Worm (Caenorhabditis elegans) whole organism, L1 larva: ENCODE measurements around the gene ZK1321.1.

ENCODE experiments used
- C34B4.2 ChIP-seq: sonication (generic microtip); optimal IDR thresholded peaks from 2 replicates; lab custom pipeline; 2017; ENCODE audit warnings: mild to moderate bottlenecking, missing genetic modification characterization, missing compliant biosample characterization
- aha-1 ChIP-seq: fragments of 150-350 bp; optimal IDR thresholded peaks from 2 replicates; lab custom pipeline; 2014; ENCODE audit warnings: missing biosample characterization, missing genetic modification characterization
- alr-1 ChIP-seq: fragments of 200-800 bp; sonication (Bioruptor generic); optimal IDR thresholded peaks from 2 replicates; lab custom pipeline; 2018; ENCODE audit warnings: borderline replicate concordance, mild to moderate bottlenecking, missing genetic modification characterization, missing compliant biosample characterization
- aly-2 ChIP-seq: fragments of 150-350 bp; optimal IDR thresholded peaks from 2 replicates; lab custom pipeline; 2014; ENCODE audit warnings: missing biosample characterization, missing genetic modification characterization
- blmp-1 ChIP-seq: fragments of 150-350 bp; optimal IDR thresholded peaks from 2 replicates; lab custom pipeline; 2014; ENCODE audit warnings: missing biosample characterization, missing genetic modification characterization
- ceh-8 ChIP-seq: fragments of 200-800 bp; sonication (Bioruptor generic); optimal IDR thresholded peaks from 2 replicates; lab custom pipeline; 2018; ENCODE audit warnings: mild to moderate bottlenecking, missing genetic modification characterization, moderate library complexity, missing compliant biosample characterization
- ceh-88 ChIP-seq: fragments of 200-800 bp; sonication (Bioruptor generic); IDR thresholded peaks from 2 replicates; pipeline ENCODE4 v1.3.6; 2022; ENCODE audit warnings: missing genetic modification characterization, missing compliant biosample characterization
- ceh-90 ChIP-seq: sonication (generic microtip); optimal IDR thresholded peaks from 2 replicates; lab custom pipeline; 2016; ENCODE audit warnings: missing genetic modification characterization, missing compliant biosample characterization
- ces-1 ChIP-seq: fragments of 150-350 bp; optimal IDR thresholded peaks from 2 replicates; lab custom pipeline; 2014; ENCODE audit warnings: missing biosample characterization, missing genetic modification reagents, missing genetic modification characterization
- dpl-1 ChIP-seq, 3 experiments: fragments of 150-350 bp in 2 of 3; sonication (generic microtip) in 1 of 3; optimal IDR thresholded peaks; 2 replicates each; lab custom pipeline; 2014 to 2017; ENCODE audit warnings: missing biosample characterization in 3 of 3, missing genetic modification characterization in 3 of 3, missing genetic modification reagents in 3 of 3
- dsc-1 ChIP-seq: sonication (generic microtip); optimal IDR thresholded peaks from 2 replicates; lab custom pipeline; 2016; ENCODE audit warnings: mild to moderate bottlenecking, missing genetic modification characterization, missing compliant biosample characterization
- efl-1 ChIP-seq, 4 experiments: fragments of 150-350 bp; optimal IDR thresholded peaks in 3 of 4; peaks in 1 of 4; 1 replicate in 1 of 4; 2 replicates in 3 of 4; lab custom pipeline; 2014; ENCODE audit warnings: missing biosample characterization in 2 of 4, missing genetic modification characterization in 2 of 4, missing genetic modification reagents in 2 of 4
- egl-13 ChIP-seq: sonication (generic microtip); optimal IDR thresholded peaks from 2 replicates; lab custom pipeline; 2016; ENCODE audit warnings: missing genotype, missing genetic modification reagents, missing genetic modification characterization, missing compliant biosample characterization
- elt-2 ChIP-seq: sonication (generic microtip); optimal IDR thresholded peaks from 2 replicates; lab custom pipeline; 2016; ENCODE audit warnings: missing genetic modification characterization, mild to moderate bottlenecking, inconsistent platforms, missing compliant biosample characterization, missing genetic modification reagents
- elt-3 ChIP-seq, 6 experiments: fragments of 150-350 bp in 1 of 6; sonication (generic microtip); optimal IDR thresholded peaks; 2 replicates each; lab custom pipeline; 2017 to 2018; ENCODE audit warnings: missing biosample characterization in 6 of 6, missing genetic modification characterization in 6 of 6, inconsistent platforms in 1 of 6
- fkh-4 ChIP-seq: sonication (generic microtip); optimal IDR thresholded peaks from 2 replicates; lab custom pipeline; 2016; ENCODE audit warnings: missing compliant biosample characterization, missing genetic modification characterization, borderline replicate concordance
- fkh-8 ChIP-seq: sonication (generic microtip); optimal IDR thresholded peaks from 2 replicates; lab custom pipeline; 2016; ENCODE audit warnings: mild to moderate bottlenecking, missing genetic modification characterization, missing compliant biosample characterization
- hpl-2 ChIP-seq: fragments of 150-350 bp; optimal IDR thresholded peaks from 2 replicates; lab custom pipeline; 2014; ENCODE audit warnings: missing biosample characterization, missing genetic modification reagents, missing genetic modification characterization
- irx-1 ChIP-seq: sonication (generic microtip); optimal IDR thresholded peaks from 2 replicates; lab custom pipeline; 2016; ENCODE audit warnings: missing genetic modification characterization, missing compliant biosample characterization
- isw-1 ChIP-seq: fragments of 200-800 bp; sonication (Bioruptor generic); IDR thresholded peaks from 2 replicates; pipeline ENCODE4 v1.3.6; 2022; ENCODE audit warnings: missing genetic modification characterization, missing compliant biosample characterization
- lin-14 ChIP-seq: fragments of 200-800 bp; sonication (Bioruptor generic); optimal IDR thresholded peaks from 2 replicates; lab custom pipeline; 2018; ENCODE audit warnings: mild to moderate bottlenecking, missing genetic modification characterization, moderate library complexity, missing compliant biosample characterization
- lin-39 ChIP-seq: fragments of 150-350 bp; optimal IDR thresholded peaks from 2 replicates; lab custom pipeline; 2014; ENCODE audit warnings: missing biosample characterization, missing genetic modification reagents, missing genetic modification characterization
- lir-3 ChIP-seq: sonication (generic microtip); optimal IDR thresholded peaks from 2 replicates; lab custom pipeline; 2016; ENCODE audit warnings: mild to moderate bottlenecking, missing genetic modification characterization, moderate library complexity, missing compliant biosample characterization; ENCODE audit not compliant: poor library complexity
- mef-2 ChIP-seq: fragments of 150-350 bp; optimal IDR thresholded peaks from 2 replicates; lab custom pipeline; 2014; ENCODE audit warnings: missing biosample characterization, missing genetic modification characterization
- mep-1 ChIP-seq: fragments of 150-350 bp; optimal IDR thresholded peaks from 2 replicates; lab custom pipeline; 2014; ENCODE audit warnings: missing biosample characterization, missing genetic modification characterization
- nhr-12 ChIP-seq: sonication (generic microtip); optimal IDR thresholded peaks from 2 replicates; lab custom pipeline; 2017; ENCODE audit warnings: missing biosample characterization, missing genetic modification characterization
- nhr-19 ChIP-seq: fragments of 200-800 bp; sonication (Bioruptor generic); conservative IDR thresholded peaks from 2 replicates; pipeline ENCODE4 v1.3.6; 2022; ENCODE audit warnings: missing genetic modification characterization, missing compliant biosample characterization
- nhr-20 ChIP-seq: sonication (generic microtip); optimal IDR thresholded peaks from 2 replicates; lab custom pipeline; 2016; ENCODE audit warnings: mild to moderate bottlenecking, missing genetic modification characterization, missing compliant biosample characterization
- nhr-71 ChIP-seq: sonication (generic microtip); optimal IDR thresholded peaks from 2 replicates; lab custom pipeline; 2016; ENCODE audit warnings: mild to moderate bottlenecking, missing genetic modification characterization, moderate library complexity, missing compliant biosample characterization
- nhr-76 ChIP-seq: sonication (generic microtip); optimal IDR thresholded peaks from 2 replicates; lab custom pipeline; 2017; ENCODE audit warnings: missing biosample characterization, missing genetic modification characterization
- nhr-77 ChIP-seq: fragments of 150-350 bp; optimal IDR thresholded peaks from 2 replicates; lab custom pipeline; 2014; ENCODE audit warnings: missing biosample characterization, missing genetic modification characterization
- nhr-85 ChIP-seq: sonication (generic microtip); peaks from one replicate; lab custom pipeline; 2016; ENCODE audit warnings: missing genetic modification characterization, inconsistent platforms, missing compliant biosample characterization
- nhr-90 ChIP-seq: sonication (generic microtip); optimal IDR thresholded peaks from 2 replicates; lab custom pipeline; 2016; ENCODE audit warnings: mild to moderate bottlenecking, missing genetic modification characterization, missing compliant biosample characterization; ENCODE audit not compliant: poor library complexity
- pag-3 ChIP-seq: sonication (generic microtip); optimal IDR thresholded peaks from 2 replicates; lab custom pipeline; 2017; ENCODE audit warnings: missing genetic modification characterization, mild to moderate bottlenecking, missing compliant biosample characterization, antibody characterized with exemption, borderline replicate concordance; ENCODE audit not compliant: insufficient read depth
- pqm-1 ChIP-seq: sonication (generic microtip); optimal IDR thresholded peaks from 3 replicates; lab custom pipeline; 2017; ENCODE audit warnings: missing biosample characterization, missing genetic modification characterization
- rnt-1 ChIP-seq: sonication (generic microtip); optimal IDR thresholded peaks from 2 replicates; lab custom pipeline; 2016; ENCODE audit warnings: mild to moderate bottlenecking, missing genetic modification characterization, moderate library complexity, missing compliant biosample characterization
- snpc-4 ChIP-seq: fragments of 150-350 bp; optimal IDR thresholded peaks from 2 replicates; lab custom pipeline; 2014; ENCODE audit warnings: missing biosample characterization, missing genetic modification characterization
- snu-23 ChIP-seq: sonication (generic microtip); optimal IDR thresholded peaks from 2 replicates; lab custom pipeline; 2016; ENCODE audit warnings: missing genetic modification characterization, missing compliant biosample characterization
- swsn-7 ChIP-seq: sonication (generic microtip); optimal IDR thresholded peaks from 2 replicates; lab custom pipeline; 2016; ENCODE audit warnings: missing genetic modification characterization, missing compliant biosample characterization
- tbx-2 ChIP-seq: sonication (generic microtip); optimal IDR thresholded peaks from 2 replicates; lab custom pipeline; 2016; ENCODE audit warnings: missing genetic modification characterization, missing compliant biosample characterization
- unc-130 ChIP-seq: fragments of 150-350 bp; optimal IDR thresholded peaks from 2 replicates; lab custom pipeline; 2017; ENCODE audit warnings: missing biosample characterization, missing genetic modification characterization, inconsistent platforms
- unc-30 ChIP-seq: sonication (generic microtip); optimal IDR thresholded peaks from 2 replicates; lab custom pipeline; 2017; ENCODE audit warnings: missing biosample characterization, missing genetic modification characterization
- unc-86 ChIP-seq: sonication (generic microtip); optimal IDR thresholded peaks from 2 replicates; lab custom pipeline; 2016; ENCODE audit warnings: missing genetic modification characterization, missing compliant biosample characterization
- xbp-1 ChIP-seq: sonication (generic microtip); optimal IDR thresholded peaks from 2 replicates; lab custom pipeline; 2016; ENCODE audit warnings: missing genetic modification characterization, missing compliant biosample characterization
- zip-4 ChIP-seq: fragments of 200-800 bp; sonication (Bioruptor generic); optimal IDR thresholded peaks from 2 replicates; lab custom pipeline; 2018; ENCODE audit warnings: mild to moderate bottlenecking, missing genetic modification characterization, moderate library complexity, missing compliant biosample characterization
- ztf-11 ChIP-seq, 2 experiments: sonication (generic microtip); optimal IDR thresholded peaks; 2 replicates each; lab custom pipeline; 2016 to 2017; ENCODE audit warnings: missing genetic modification characterization in 2 of 2, missing biosample characterization in 1 of 2, missing compliant biosample characterization in 1 of 2
- ztf-4 ChIP-seq: fragments of 150-350 bp; optimal IDR thresholded peaks from 2 replicates; lab custom pipeline; 2014; ENCODE audit warnings: missing biosample characterization, missing genetic modification characterization

Gene ZK1321.1

ce11 chrII:9773892-9774581, 20.2 kb downstream of the ZK1321.1 start, which contains the start of gene ZK1321.4:
ZK1321.4 (minus strand) TSS chrII:9773942.
- peak; percentile 4 for TF ChIP-seq fkh-4
- TF ChIP-seq nhr-19 = no peak
- TF ChIP-seq ztf-4 (tag; lab: Kevin White, UChicago) = no peak
- TF ChIP-seq egl-13 = no peak
- TF ChIP-seq dpl-1 (GFP tag; optimal IDR thresholded peaks at IDR 0.05; lab: Kevin White, UChicago) = no peak
- TF ChIP-seq dsc-1 (tag; lab: Kevin White, UChicago) = peak; percentile 77
- TF ChIP-seq mep-1 = no peak
- TF ChIP-seq pag-3 (tag; lab: Kevin White, UChicago) = peak; percentile 97
- TF ChIP-seq lin-39 (tag; lab: Kevin White, UChicago) = no peak
- TF ChIP-seq rnt-1 (tag; lab: Kevin White, UChicago) = peak; percentile 58
- TF ChIP-seq pqm-1 = no peak
- TF ChIP-seq lin-14 (GFP tag; lab: Kevin White, UChicago) = peak; percentile 35
- TF ChIP-seq ceh-8 (GFP tag; lab: Kevin White, UChicago) = no peak
- no peak for TF ChIP-seq alr-1 (tag; lab: Kevin White, UChicago)
- TF ChIP-seq unc-30 = no peak
- TF ChIP-seq C34B4.2 = no peak
- no peak for TF ChIP-seq hpl-2 (GFP tag; lab: Kevin White, UChicago)
- no peak for TF ChIP-seq nhr-77 (tag; lab: Kevin White, UChicago)
- no peak for TF ChIP-seq blmp-1
- TF ChIP-seq unc-130 (tag; lab: Kevin White, UChicago) = peak; percentile 41

- TF ChIP-seq mef-2 (no peak), isw-1 (GFP tag; lab: Robert Waterston, UW) (0 out of 2 replicates have a peak, but pooled peaks have one; percentile 1), zip-4 (GFP tag; lab: Kevin White, UChicago) (peak; percentile 45), elt-2 (tag; lab: Kevin White, UChicago) (peak; percentile 41), nhr-19 (peak; percentile 65), nhr-71 (peak; percentile 73), C34B4.2 (no peak), nhr-20 (tag; lab: Kevin White, UChicago) (peak; percentile 83), nhr-76 (tag; lab: Kevin White, UChicago) (no peak), tbx-2 (tag; lab: Kevin White, UChicago) (peak; percentile 66), aha-1 (tag; lab: Kevin White, UChicago) (no peak), alr-1 (tag; lab: Kevin White, UChicago) (no peak), nhr-77 (tag; lab: Kevin White, UChicago) (peak; percentile 52), nhr-90 (peak; percentile 76), rnt-1 (tag; lab: Kevin White, UChicago) (peak; percentile 78), ces-1 (GFP tag; lab: Kevin White, UChicago) (no peak), ztf-11 (tag; optimal IDR thresholded peaks at IDR 0.05; lab: Kevin White, UChicago) (peak in 1 of 2 experiments; percentile 71), blmp-1 (no peak), mep-1 (peak; percentile 50), pag-3 (tag; lab: Kevin White, UChicago) (no peak), lin-14 (GFP tag; lab: Kevin White, UChicago) (peak; percentile 54), swsn-7 (tag; lab: Kevin White, UChicago) (peak; percentile 75), nhr-85 (tag; lab: Kevin White, UChicago) (peak; percentile 58), dpl-1 (GFP tag; optimal IDR thresholded peaks at IDR 0.05; lab: Kevin White, UChicago) (peak in 2 of 3 experiments; percentile 49 to 53), xbp-1 (tag; lab: Kevin White, UChicago) (peak; percentile 66), elt-3 (tag; optimal IDR thresholded peaks at IDR 0.05; lab: Kevin White, UChicago) (peak in 2 of 6 experiments; percentile 17 to 49), snpc-4 (tag; lab: Kevin White, UChicago) (peak; percentile 37), ceh-90 (tag; lab: Kevin White, UChicago) (no peak), unc-86 (tag; lab: Kevin White, UChicago) (peak; percentile 41), fkh-8 (tag; lab: Kevin White, UChicago) (peak; percentile 46), snu-23 (GFP tag; lab: Kevin White, UChicago) (peak; percentile 72), aly-2 (tag; lab: Kevin White, UChicago) (peak; percentile 42), nhr-12 (no peak), ztf-4 (tag; lab: Kevin White, UChicago) (no peak), efl-1 (optimal IDR thresholded peaks at IDR 0.05; lab: Kevin White, UChicago) (peak; percentile 35 to 52), efl-1 (GFP tag; optimal IDR thresholded peaks at IDR 0.05 in 1 of 2; lab: Kevin White, UChicago) (peak; percentile 41 to 93), irx-1 (tag; lab: Kevin White, UChicago) (peak; percentile 61), ceh-88 (GFP tag; lab: Robert Waterston, UW) (peak; percentile 61; the same call in 1 of the 2 replicates), ceh-8 (GFP tag; lab: Kevin White, UChicago) (peak; percentile 48), lir-3 (tag; lab: Kevin White, UChicago) (peak; percentile 53)
Observed at ce11 chrII:9774653-9775052, 20.8 kb downstream of the ZK1321.1 start.
